Worm (Caenorhabditis elegans) whole organism, L3 larva: ENCODE measurements around the gene Y97E10AR.6.

Experiments used
- aly-2 ChIP-seq: fragments of 150-350 bp; optimal IDR thresholded peaks from 2 replicates; lab custom pipeline; 2014; ENCODE audit warnings: missing biosample characterization, missing genetic modification characterization
- egl-27 ChIP-seq: sonication (generic microtip); optimal IDR thresholded peaks from 4 replicates; lab custom pipeline; 2017; ENCODE audit warnings: missing biosample characterization, missing genetic modification reagents, missing genetic modification characterization
- elt-1 ChIP-seq: fragments of 150-350 bp; optimal IDR thresholded peaks from 2 replicates; lab custom pipeline; 2014; ENCODE audit warnings: missing biosample characterization, missing genetic modification characterization
- elt-3 ChIP-seq, 3 experiments: fragments of 150-350 bp in 1 of 3; sonication (generic microtip) in 2 of 3; optimal IDR thresholded peaks; 2 replicates in 2 of 3; 4 replicates in 1 of 3; lab custom pipeline; 2014 to 2017; ENCODE audit warnings: missing biosample characterization in 3 of 3, missing genetic modification characterization in 3 of 3
- lin-15B ChIP-seq: fragments of 150-350 bp; optimal IDR thresholded peaks from 2 replicates; lab custom pipeline; 2014; ENCODE audit warnings: missing biosample characterization, missing genetic modification characterization
- nhr-237 ChIP-seq: fragments of 150-350 bp; optimal IDR thresholded peaks from 2 replicates; lab custom pipeline; 2014; ENCODE audit warnings: missing biosample characterization, missing genetic modification characterization
- pqm-1 ChIP-seq: fragments of 150-350 bp; optimal IDR thresholded peaks from 2 replicates; lab custom pipeline; 2017; ENCODE audit warnings: missing biosample characterization, missing genetic modification characterization, inconsistent platforms
- tbx-2 ChIP-seq: sonication (generic microtip); optimal IDR thresholded peaks from 2 replicates; lab custom pipeline; 2016; ENCODE audit warnings: mild to moderate bottlenecking, missing genetic modification characterization, missing compliant biosample characterization
- unc-62 ChIP-seq: fragments of 150-350 bp; sonication (generic microtip); optimal IDR thresholded peaks from 4 replicates; lab custom pipeline; 2014; ENCODE audit warnings: missing biosample characterization, missing genetic modification reagents, missing genetic modification characterization
- ztf-4 ChIP-seq: fragments of 150-350 bp; optimal IDR thresholded peaks from 2 replicates; lab custom pipeline; 2014; ENCODE audit warnings: missing biosample characterization, missing genetic modification characterization

DNA sequence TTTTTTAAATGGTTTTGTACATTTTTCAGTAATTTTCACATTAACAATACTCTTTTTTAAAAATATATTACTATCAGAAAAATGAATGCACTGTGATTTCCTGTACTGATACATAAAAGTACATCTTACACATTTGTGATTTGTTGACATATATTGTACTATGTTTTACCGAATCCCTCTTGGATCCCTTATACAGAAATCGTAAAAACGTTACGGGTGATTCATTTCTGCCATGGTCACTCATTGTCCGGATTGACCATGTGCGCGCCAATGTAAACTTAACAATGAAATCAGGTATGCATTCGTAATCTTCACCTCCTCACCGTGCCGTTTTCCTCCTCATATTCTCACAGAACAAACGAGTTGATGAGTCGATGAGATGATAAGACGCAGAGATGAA is 40.4 kb upstream of the Y97E10AR.6 start, which contains the start of gene ZC513.2:
- no peak for TF ChIP-seq tbx-2
- TF ChIP-seq lin-15B (tag; lab: Kevin White, UChicago): no peak
- TF ChIP-seq ztf-4 (tag; lab: Kevin White, UChicago): no peak
- TF ChIP-seq unc-62 (GFP tag; lab: Kevin White, UChicago): no peak
- no peak for TF ChIP-seq elt-3 (tag; optimal IDR thresholded peaks at IDR 0.05; lab: Kevin White, UChicago)
- TF ChIP-seq egl-27 (tag; lab: Kevin White, UChicago): no peak
- TF ChIP-seq pqm-1: no peak
- TF ChIP-seq aly-2: no peak
- TF ChIP-seq nhr-237 (tag; lab: Kevin White, UChicago): no peak
- no peak for TF ChIP-seq elt-1 (tag; lab: Kevin White, UChicago)
